Worm (Caenorhabditis elegans) whole organism, late embryonic: Measurements from ENCODE around the gene B0454.8.

Experiments used
- F13H6.1 ChIP-seq: sonication (generic microtip); optimal IDR thresholded peaks from 2 replicates; lab custom pipeline; 2016; ENCODE audit warnings: missing genetic modification characterization, missing compliant biosample characterization
- T23F11.4 ChIP-seq: fragments of 200-800 bp; sonication (Bioruptor generic); optimal IDR thresholded peaks from 2 replicates; lab custom pipeline; 2018; ENCODE audit warnings: mild to moderate bottlenecking, missing genetic modification characterization, missing compliant biosample characterization
- dve-1 ChIP-seq: sonication (generic microtip); optimal IDR thresholded peaks from 2 replicates; lab custom pipeline; 2017; ENCODE audit warnings: antibody characterized with exemption, mild to moderate bottlenecking, missing genetic modification characterization, missing compliant biosample characterization
- fkh-10 ChIP-seq: fragments of 150-350 bp; optimal IDR thresholded peaks from 2 replicates; lab custom pipeline; 2014; ENCODE audit warnings: missing biosample characterization, missing genetic modification reagents, missing genetic modification characterization
- mec-3 ChIP-seq: sonication (generic microtip); optimal IDR thresholded peaks from 2 replicates; lab custom pipeline; 2016; ENCODE audit warnings: borderline replicate concordance, missing genetic modification characterization, missing compliant biosample characterization
- nfya-1 ChIP-seq: sonication (generic microtip); optimal IDR thresholded peaks from 2 replicates; lab custom pipeline; 2017; ENCODE audit warnings: missing genetic modification characterization, mild to moderate bottlenecking, missing compliant biosample characterization, antibody characterized with exemption, moderate library complexity
- pha-4 ChIP-seq: fragments of 150-350 bp; optimal IDR thresholded peaks from 2 replicates; lab custom pipeline; 2018; ENCODE audit warnings: missing biosample characterization, missing genetic modification reagents, missing genetic modification characterization
- rnt-1 ChIP-seq: sonication (generic microtip); optimal IDR thresholded peaks from 2 replicates; lab custom pipeline; 2016; ENCODE audit warnings: missing genetic modification characterization, missing compliant biosample characterization
- tbx-2 ChIP-seq: sonication (generic microtip); optimal IDR thresholded peaks from 2 replicates; lab custom pipeline; 2016; ENCODE audit warnings: missing genetic modification characterization, missing compliant biosample characterization
- tbx-7 ChIP-seq: sonication (generic microtip); optimal IDR thresholded peaks from 2 replicates; lab custom pipeline; 2016; ENCODE audit warnings: missing genotype, missing genetic modification characterization, missing compliant biosample characterization

ce11 chrII:3065086-3065485, 21.8 kb upstream of the B0454.8 start:
- no peak for TF ChIP-seq rnt-1 (tag; lab: Kevin White, UChicago)
- no peak for TF ChIP-seq fkh-10 (GFP tag; lab: Kevin White, UChicago)
- no peak for TF ChIP-seq nfya-1 (tag; lab: Kevin White, UChicago)
- TF ChIP-seq tbx-2 (tag; lab: Kevin White, UChicago), result no peak
- TF ChIP-seq pha-4 (tag; lab: Kevin White, UChicago), result no peak
- no peak for TF ChIP-seq F13H6.1 (tag; lab: Kevin White, UChicago)
- TF ChIP-seq tbx-7 (tag; lab: Kevin White, UChicago), result no peak
- TF ChIP-seq T23F11.4 (GFP tag; lab: Kevin White, UChicago), result no peak
- TF ChIP-seq dve-1 (tag; lab: Kevin White, UChicago), result no peak
- TF ChIP-seq mec-3 (tag; lab: Kevin White, UChicago), result no peak
